Fruit fly (Drosophila melanogaster) S2 (cell line): ENCODE results near the gene Naa40.

ENCODE experiments used
- CG8478 ChIP-seq: fragments of >200 bp; optimal IDR thresholded peaks from 2 replicates; lab custom pipeline; 2018
- CTCF ChIP-seq, 2 experiments: fragments of >200 bp; optimal IDR thresholded peaks; 2 replicates each; lab custom pipeline; 2018

- TF ChIP-seq CG8478 (lab: Kevin White, UChicago) (no peak), CTCF (optimal IDR thresholded peaks at IDR 0.05; lab: Kevin White, UChicago) (no peak)
Observed at dm6 chr3R:29756153-29756552, 31.4 kb upstream of the Naa40 start.
